Worm (Caenorhabditis elegans) whole organism, L3 larva: ENCODE measurements around the gene T02G5.15.

Experiments
- R02D3.7 ChIP-seq: fragments of 150-350 bp; optimal IDR thresholded peaks from 2 replicates; lab custom pipeline; 2014; ENCODE audit warnings: missing biosample characterization, missing genetic modification characterization
- ZK546.5 ChIP-seq: sonication (generic microtip); optimal IDR thresholded peaks from 2 replicates; lab custom pipeline; 2017; ENCODE audit warnings: missing biosample characterization, missing genetic modification characterization
- aly-2 ChIP-seq: fragments of 150-350 bp; optimal IDR thresholded peaks from 2 replicates; lab custom pipeline; 2014; ENCODE audit warnings: missing biosample characterization, missing genetic modification characterization
- ceh-16 ChIP-seq: sonication (generic microtip); optimal IDR thresholded peaks from 2 replicates; lab custom pipeline; 2017; ENCODE audit warnings: missing biosample characterization, missing genetic modification characterization
- ceh-28 ChIP-seq: fragments of 150-350 bp; optimal IDR thresholded peaks from 2 replicates; lab custom pipeline; 2014; ENCODE audit warnings: missing biosample characterization, missing genetic modification reagents, missing genetic modification characterization
- ceh-82 ChIP-seq: fragments of 150-350 bp; optimal IDR thresholded peaks from 2 replicates; lab custom pipeline; 2014; ENCODE audit warnings: missing biosample characterization, missing genetic modification characterization
- ceh-9 ChIP-seq: sonication (generic microtip); optimal IDR thresholded peaks from 2 replicates; lab custom pipeline; 2018; ENCODE audit warnings: missing biosample characterization, missing genetic modification characterization
- daf-12 ChIP-seq: fragments of 150-350 bp; optimal IDR thresholded peaks from 2 replicates; lab custom pipeline; 2014; ENCODE audit warnings: missing biosample characterization, missing genetic modification reagents, missing genetic modification characterization
- egl-5 ChIP-seq: fragments of 150-350 bp; optimal IDR thresholded peaks from 2 replicates; lab custom pipeline; 2017; ENCODE audit warnings: missing biosample characterization, missing genetic modification reagents, missing genetic modification characterization, inconsistent platforms
- elt-1 ChIP-seq: fragments of 150-350 bp; optimal IDR thresholded peaks from 2 replicates; lab custom pipeline; 2014; ENCODE audit warnings: missing biosample characterization, missing genetic modification characterization
- elt-3 ChIP-seq, 3 experiments: fragments of 150-350 bp in 1 of 3; sonication (generic microtip) in 2 of 3; optimal IDR thresholded peaks; 2 replicates in 2 of 3; 4 replicates in 1 of 3; lab custom pipeline; 2014 to 2017; ENCODE audit warnings: missing biosample characterization in 3 of 3, missing genetic modification characterization in 3 of 3
- fkh-10 ChIP-seq: sonication (generic microtip); optimal IDR thresholded peaks from 2 replicates; lab custom pipeline; 2017; ENCODE audit warnings: missing biosample characterization, missing genetic modification reagents, missing genetic modification characterization
- fkh-2 ChIP-seq: fragments of 150-350 bp; optimal IDR thresholded peaks from 2 replicates; lab custom pipeline; 2014; ENCODE audit warnings: missing biosample characterization, missing genetic modification reagents, missing genetic modification characterization
- hmg-11 ChIP-seq: sonication (generic microtip); optimal IDR thresholded peaks from 2 replicates; lab custom pipeline; 2016; ENCODE audit warnings: missing genetic modification characterization, missing compliant biosample characterization
- lin-15B ChIP-seq: fragments of 150-350 bp; optimal IDR thresholded peaks from 2 replicates; lab custom pipeline; 2014; ENCODE audit warnings: missing biosample characterization, missing genetic modification characterization
- lin-39 ChIP-seq: fragments of 150-350 bp; optimal IDR thresholded peaks from 2 replicates; lab custom pipeline; 2018; ENCODE audit warnings: missing biosample characterization, missing genetic modification reagents, missing genetic modification characterization
- mdl-1 ChIP-seq: fragments of 150-350 bp; optimal IDR thresholded peaks from 2 replicates; lab custom pipeline; 2014; ENCODE audit warnings: missing biosample characterization, missing genetic modification characterization
- nfya-1 ChIP-seq: sonication (generic microtip); optimal IDR thresholded peaks from 2 replicates; lab custom pipeline; 2017; ENCODE audit warnings: missing genetic modification characterization, mild to moderate bottlenecking, missing compliant biosample characterization, antibody characterized with exemption, moderate library complexity; ENCODE audit not compliant: insufficient read depth
- nhr-11 ChIP-seq: fragments of 150-350 bp; optimal IDR thresholded peaks from 2 replicates; lab custom pipeline; 2014; ENCODE audit warnings: missing biosample characterization, missing genetic modification characterization
- nhr-12 ChIP-seq: fragments of 150-350 bp; optimal IDR thresholded peaks from 2 replicates; lab custom pipeline; 2014; ENCODE audit warnings: missing biosample characterization, missing genetic modification characterization
- nhr-23 ChIP-seq: fragments of 150-350 bp; optimal IDR thresholded peaks from 2 replicates; lab custom pipeline; 2014; ENCODE audit warnings: missing biosample characterization, missing genetic modification reagents, missing genetic modification characterization
- nhr-237 ChIP-seq: fragments of 150-350 bp; optimal IDR thresholded peaks from 2 replicates; lab custom pipeline; 2014; ENCODE audit warnings: missing biosample characterization, missing genetic modification characterization
- nhr-43 ChIP-seq: sonication (generic microtip); optimal IDR thresholded peaks from 2 replicates; lab custom pipeline; 2016; ENCODE audit warnings: mild to moderate bottlenecking, missing genetic modification characterization, missing compliant biosample characterization; ENCODE audit not compliant: poor library complexity, severe bottlenecking
- nhr-67 ChIP-seq: fragments of 150-350 bp; optimal IDR thresholded peaks from 2 replicates; lab custom pipeline; 2014; ENCODE audit warnings: missing biosample characterization, missing genetic modification characterization
- nhr-76 ChIP-seq: fragments of 150-350 bp; sonication (generic microtip); optimal IDR thresholded peaks from 5 replicates; lab custom pipeline; 2014; ENCODE audit warnings: missing biosample characterization, missing genetic modification characterization
- nhr-77 ChIP-seq: fragments of 150-350 bp; optimal IDR thresholded peaks from 2 replicates; lab custom pipeline; 2014; ENCODE audit warnings: missing biosample characterization, missing genetic modification characterization
- pqm-1 ChIP-seq: fragments of 150-350 bp; optimal IDR thresholded peaks from 2 replicates; lab custom pipeline; 2017; ENCODE audit warnings: missing biosample characterization, missing genetic modification characterization, inconsistent platforms
- skn-1 ChIP-seq: fragments of 150-350 bp; optimal IDR thresholded peaks from 2 replicates; lab custom pipeline; 2014; ENCODE audit warnings: missing biosample characterization, missing genetic modification characterization
- snpc-4 ChIP-seq: fragments of 150-350 bp; optimal IDR thresholded peaks from 2 replicates; lab custom pipeline; 2014; ENCODE audit warnings: missing biosample characterization, missing genetic modification characterization
- tbx-2 ChIP-seq: sonication (generic microtip); optimal IDR thresholded peaks from 2 replicates; lab custom pipeline; 2016; ENCODE audit warnings: mild to moderate bottlenecking, missing genetic modification characterization, missing compliant biosample characterization
- unc-39 ChIP-seq: sonication (generic microtip); optimal IDR thresholded peaks from 4 replicates; lab custom pipeline; 2017; ENCODE audit warnings: missing biosample characterization, missing genetic modification characterization
- unc-62 ChIP-seq: fragments of 150-350 bp; sonication (generic microtip); optimal IDR thresholded peaks from 4 replicates; lab custom pipeline; 2014; ENCODE audit warnings: missing biosample characterization, missing genetic modification reagents, missing genetic modification characterization
- zag-1 ChIP-seq: fragments of 150-350 bp; optimal IDR thresholded peaks from 2 replicates; lab custom pipeline; 2014; ENCODE audit warnings: missing biosample characterization, missing genetic modification characterization

Gene T02G5.15

DNA sequence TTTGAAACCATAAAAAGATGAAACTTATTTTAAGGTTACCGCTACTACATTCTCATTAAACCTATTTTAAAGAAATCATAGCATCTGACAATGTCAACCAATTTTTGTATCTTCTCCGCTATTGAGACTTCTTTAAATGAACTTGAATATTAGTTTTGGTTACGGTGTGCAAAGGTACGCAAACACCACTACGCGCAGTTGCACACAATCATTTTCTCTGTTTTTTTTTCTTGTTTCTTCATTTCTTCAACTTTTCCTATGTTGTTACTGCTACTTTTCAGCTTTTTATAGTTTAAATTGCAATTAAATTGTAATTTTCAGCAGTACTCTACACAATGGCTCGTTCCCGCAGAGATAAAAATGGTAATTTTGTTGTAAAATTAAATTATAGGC, 27.5 kb downstream of the T02G5.15 start, which contains the start of gene F10E7.5:
Gene F10E7.5 (plus strand): TSS at position 322 of the 393 bp plus-strand sequence.
- TF ChIP-seq nhr-43 (tag; lab: Kevin White, UChicago) (peak; percentile 13), tbx-2 (tag; lab: Kevin White, UChicago) (no peak), fkh-10 (GFP tag; lab: Kevin White, UChicago) (peak; percentile 1), ceh-28 (tag; lab: Kevin White, UChicago) (no peak), hmg-11 (no peak), nhr-12 (tag; lab: Kevin White, UChicago) (no peak), lin-39 (tag; lab: Kevin White, UChicago) (peak; percentile 27), ceh-82 (tag; lab: Kevin White, UChicago) (peak; percentile 11), nfya-1 (peak; percentile 81), R02D3.7 (tag; lab: Kevin White, UChicago) (no peak), ceh-9 (no peak), fkh-2 (tag; lab: Kevin White, UChicago) (no peak), snpc-4 (tag; lab: Kevin White, UChicago) (peak; percentile 41), skn-1 (peak; percentile 3), ceh-16 (tag; lab: Kevin White, UChicago) (no peak), lin-15B (tag; lab: Kevin White, UChicago) (peak; percentile 48), aly-2 (tag; lab: Kevin White, UChicago) (no peak)

DNA sequence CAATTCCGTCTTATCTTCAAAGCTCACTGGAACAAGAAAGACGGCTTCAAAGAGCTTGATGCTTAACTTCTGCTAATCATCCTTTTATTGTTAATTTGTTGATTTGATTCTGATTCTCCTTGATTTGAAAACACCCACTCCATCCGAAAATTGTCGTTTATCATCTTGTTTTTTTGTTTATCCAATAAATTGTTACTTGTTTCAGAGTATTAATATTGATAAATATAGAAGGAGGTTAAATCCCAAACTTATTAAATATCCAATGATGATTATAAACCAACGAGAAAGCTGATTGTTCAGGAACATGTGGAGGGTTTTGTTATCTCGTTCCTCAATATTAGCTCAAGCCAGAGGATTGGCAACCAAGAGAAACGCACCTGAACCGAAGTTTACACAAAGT, 28.7 kb downstream of the T02G5.15 start, which contains the start of gene F10E7.6:
Gene F10E7.6 (plus strand): TSS at position 301 of the 400 bp plus-strand sequence.
- TF ChIP-seq zag-1 (tag; lab: Kevin White, UChicago) (no peak), nhr-11 (tag; lab: Kevin White, UChicago) (no peak), elt-3 (tag; optimal IDR thresholded peaks at IDR 0.05; lab: Kevin White, UChicago) (no peak)

DNA sequence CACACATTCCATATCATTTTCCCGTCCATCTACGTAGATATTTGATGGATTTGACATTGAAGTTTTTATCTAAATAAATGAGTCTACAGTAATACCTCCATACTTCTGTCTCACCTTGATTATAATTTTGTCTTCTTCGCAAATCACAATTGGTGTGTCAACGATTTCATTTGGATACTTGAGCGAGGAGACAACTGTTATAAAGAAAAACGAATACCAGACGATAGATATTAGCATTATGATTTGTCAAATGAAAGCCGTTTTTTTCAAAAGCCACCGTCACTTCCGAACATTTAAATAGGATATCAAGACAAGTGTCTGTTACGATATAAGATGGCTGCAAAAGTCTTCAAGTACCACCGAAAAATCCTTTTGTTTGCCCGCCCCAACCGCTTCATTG, 31.5 kb downstream of the T02G5.15 start, which contains the start of gene cutl-5:
Gene cutl-5 (minus strand): TSS at position 269 of the 400 bp plus-strand sequence.
- TF ChIP-seq egl-5 (tag; lab: Kevin White, UChicago) (no peak), ceh-16 (tag; lab: Kevin White, UChicago) (no peak), nfya-1 (no peak), unc-62 (no peak), pqm-1 (no peak), daf-12 (no peak), nhr-12 (tag; lab: Kevin White, UChicago) (no peak)
- TF ChIP-seq, all 47 proteins: peak for 0

DNA sequence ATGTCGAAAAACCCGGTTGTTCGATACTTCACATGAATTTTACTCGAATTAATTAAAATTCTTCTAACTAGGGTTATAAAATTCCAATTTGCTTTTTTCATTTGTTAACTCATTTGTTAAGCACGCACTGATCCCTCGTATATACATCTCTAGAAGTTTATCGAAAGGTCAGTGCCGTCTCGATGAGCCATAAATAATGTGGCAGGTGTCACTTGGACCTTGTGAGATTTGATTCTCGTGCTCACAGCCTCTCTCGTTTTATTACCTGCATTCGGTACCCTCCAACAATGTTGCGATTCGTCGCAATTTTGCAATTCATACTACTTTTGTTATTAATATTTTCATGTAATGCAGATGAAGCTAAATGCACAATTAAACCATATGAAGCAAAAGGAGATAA, 32.2 kb downstream of the T02G5.15 start, which contains the start of gene spon-1:
Gene spon-1 (plus strand): TSS at position 208 of the 400 bp plus-strand sequence.
- no peak for TF ChIP-seq R02D3.7 (tag; lab: Kevin White, UChicago)
- no peak for TF ChIP-seq hmg-11
- no peak for TF ChIP-seq zag-1 (tag; lab: Kevin White, UChicago)
- TF ChIP-seq nhr-237 (tag; lab: Kevin White, UChicago) = no peak
- no peak for TF ChIP-seq nhr-67 (tag; lab: Kevin White, UChicago)
- TF ChIP-seq mdl-1 (tag; lab: Kevin White, UChicago) = no peak
- no peak for TF ChIP-seq unc-39 (tag; lab: Kevin White, UChicago)
- TF ChIP-seq fkh-2 (tag; lab: Kevin White, UChicago) = no peak

DNA sequence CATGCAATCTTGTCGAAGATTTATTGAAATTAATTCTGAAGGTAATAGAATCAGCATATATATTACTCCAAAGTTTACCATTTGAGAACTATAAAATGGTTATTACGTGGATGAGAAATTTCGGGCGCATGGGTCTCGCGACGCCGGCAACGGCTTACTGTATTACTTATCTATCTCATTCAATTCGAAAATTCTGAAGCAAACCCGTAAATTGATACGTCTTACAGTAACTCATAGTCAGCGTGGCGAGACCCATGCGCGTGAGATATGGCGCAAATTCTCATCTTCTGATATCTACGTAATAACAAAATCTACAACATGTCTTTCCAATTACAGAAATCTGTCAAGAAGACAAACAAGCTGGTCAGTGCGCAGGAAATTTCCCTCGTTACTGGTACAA, 35.4 kb downstream of the T02G5.15 start:
- TF ChIP-seq nhr-77 (tag; lab: Kevin White, UChicago) (no peak), tbx-2 (tag; lab: Kevin White, UChicago) (no peak), nhr-43 (tag; lab: Kevin White, UChicago) (no peak), ZK546.5 (tag; lab: Kevin White, UChicago) (no peak), ceh-82 (tag; lab: Kevin White, UChicago) (no peak), nhr-76 (no peak), nhr-23 (no peak), elt-1 (tag; lab: Kevin White, UChicago) (no peak)
